Worm (Caenorhabditis elegans) whole organism, L4 larva: ENCODE measurements around the gene F15B9.6.
A peak's percentile ranks its signal among the peaks of the same experiment; 100 is the strongest.

Source experiments
- F49E8.2 ChIP-seq: sonication (generic microtip); optimal IDR thresholded peaks from 2 replicates; lab custom pipeline; 2016; ENCODE audit warnings: missing compliant biosample characterization, mild to moderate bottlenecking, missing genetic modification characterization, borderline replicate concordance
- R02D3.7 ChIP-seq: fragments of 150-350 bp; sonication (generic microtip); optimal IDR thresholded peaks from 3 replicates; lab custom pipeline; 2014; ENCODE audit warnings: missing biosample characterization, missing genetic modification characterization
- T26A8.4 ChIP-seq: fragments of 200-800 bp; sonication (Bioruptor generic); IDR thresholded peaks from 2 replicates; pipeline ENCODE4 v1.3.6; 2022; ENCODE audit warnings: missing genetic modification characterization, missing compliant biosample characterization
- aha-1 ChIP-seq: fragments of 150-350 bp; peaks from one replicate; lab custom pipeline; 2014; ENCODE audit warnings: missing biosample characterization, missing genetic modification characterization
- ama-1 ChIP-seq: fragments of 150-350 bp; optimal IDR thresholded peaks from 2 replicates; lab custom pipeline; 2014; ENCODE audit warnings: inconsistent platforms, mixed read lengths
- attf-4 ChIP-seq: sonication (generic microtip); optimal IDR thresholded peaks from 3 replicates; lab custom pipeline; 2017; ENCODE audit warnings: missing biosample characterization, missing genetic modification characterization
- ceh-20 ChIP-seq: fragments of 200-800 bp; sonication (Bioruptor generic); IDR thresholded peaks from 2 replicates; pipeline ENCODE4 v1.3.6; 2022; ENCODE audit warnings: missing genetic modification reagents, missing genetic modification characterization, missing compliant biosample characterization
- ceh-28 ChIP-seq: fragments of 150-350 bp; optimal IDR thresholded peaks from 2 replicates; lab custom pipeline; 2014; ENCODE audit warnings: missing biosample characterization, missing genetic modification reagents, missing genetic modification characterization
- ctbp-1 ChIP-seq: fragments of 200-800 bp; sonication (Bioruptor generic); IDR thresholded peaks from 2 replicates; pipeline ENCODE4 v1.3.6; 2022; ENCODE audit warnings: missing genetic modification reagents, missing genetic modification characterization, missing compliant biosample characterization
- daf-16 ChIP-seq, 3 experiments: sonication (generic microtip); optimal IDR thresholded peaks; 2 replicates each; lab custom pipeline; 2016 to 2017; ENCODE audit warnings: missing genetic modification characterization in 3 of 3, missing genetic modification reagents in 3 of 3, mild to moderate bottlenecking in 2 of 3, missing compliant biosample characterization in 2 of 3, missing biosample characterization in 1 of 3, moderate library complexity in 1 of 3
- dmd-6 ChIP-seq: fragments of 200-800 bp; sonication (Bioruptor generic); IDR thresholded peaks from 2 replicates; pipeline ENCODE4 v1.3.6; 2022; ENCODE audit warnings: missing genetic modification reagents, missing genetic modification characterization, missing compliant biosample characterization
- dmd-8 ChIP-seq: fragments of 200-800 bp; sonication (Bioruptor generic); IDR thresholded peaks from 2 replicates; pipeline ENCODE4 v1.3.6; 2022; ENCODE audit warnings: missing genetic modification characterization, missing compliant biosample characterization
- dmd-9 ChIP-seq: fragments of 200-800 bp; sonication (Bioruptor generic); IDR thresholded peaks from 2 replicates; pipeline ENCODE4 v1.3.6; 2022; ENCODE audit warnings: missing genetic modification reagents, missing genetic modification characterization, missing compliant biosample characterization
- dpl-1 ChIP-seq: fragments of 150-350 bp; optimal IDR thresholded peaks from 2 replicates; lab custom pipeline; 2014; ENCODE audit warnings: missing biosample characterization, missing genetic modification reagents, missing genetic modification characterization
- dve-1 ChIP-seq: sonication (generic microtip); optimal IDR thresholded peaks from 2 replicates; lab custom pipeline; 2017; ENCODE audit warnings: antibody characterized with exemption, mild to moderate bottlenecking, missing genetic modification characterization, missing compliant biosample characterization; ENCODE audit not compliant: insufficient read depth
- egl-27 ChIP-seq: sonication (generic microtip); optimal IDR thresholded peaks from 3 replicates; lab custom pipeline; 2017; ENCODE audit warnings: missing biosample characterization, missing genetic modification reagents, missing genetic modification characterization
- fos-1 ChIP-seq: fragments of 150-350 bp; optimal IDR thresholded peaks from 2 replicates; lab custom pipeline; 2014; ENCODE audit warnings: missing biosample characterization, missing genetic modification characterization
- gei-8 ChIP-seq: fragments of 200-800 bp; sonication (Bioruptor generic); optimal IDR thresholded peaks from 2 replicates; lab custom pipeline; 2018; ENCODE audit warnings: mild to moderate bottlenecking, missing genetic modification characterization, missing compliant biosample characterization
- hif-1 ChIP-seq, 2 experiments: sonication (generic microtip); optimal IDR thresholded peaks; 2 replicates each; lab custom pipeline; 2016 to 2017; ENCODE audit warnings: missing compliant biosample characterization in 2 of 2, missing genetic modification characterization in 2 of 2, missing genetic modification reagents in 2 of 2, missing genotype in 2 of 2, mild to moderate bottlenecking in 1 of 2
- hlh-11 ChIP-seq: fragments of 200-800 bp; sonication (Bioruptor generic); optimal IDR thresholded peaks from 2 replicates; lab custom pipeline; 2018; ENCODE audit warnings: mild to moderate bottlenecking, missing genetic modification characterization, missing compliant biosample characterization
- hlh-30 ChIP-seq: sonication (generic microtip); optimal IDR thresholded peaks from 2 replicates; lab custom pipeline; 2017; ENCODE audit warnings: antibody characterized with exemption, mild to moderate bottlenecking, missing genetic modification characterization, missing compliant biosample characterization; ENCODE audit not compliant: insufficient read depth
- lim-7 ChIP-seq: fragments of 200-800 bp; sonication (Bioruptor generic); IDR thresholded peaks from 2 replicates; pipeline ENCODE4 v1.3.6; 2022; ENCODE audit warnings: missing genetic modification characterization, missing compliant biosample characterization
- lin-38 ChIP-seq: fragments of 200-800 bp; sonication (Bioruptor generic); IDR thresholded peaks from 2 replicates; pipeline ENCODE4 v1.3.6; 2022; ENCODE audit warnings: missing genetic modification reagents, missing genetic modification characterization, missing compliant biosample characterization
- lsy-2 ChIP-seq, 2 experiments: fragments of 150-350 bp in 1 of 2; sonication (generic microtip) in 1 of 2; optimal IDR thresholded peaks; 2 replicates each; lab custom pipeline; 2014 to 2017; ENCODE audit warnings: missing biosample characterization in 2 of 2, missing genetic modification characterization in 2 of 2
- mdl-1 ChIP-seq, 2 experiments: fragments of 150-350 bp in 1 of 2; sonication (generic microtip) in 1 of 2; optimal IDR thresholded peaks; 2 replicates each; lab custom pipeline; 2014 to 2017; ENCODE audit warnings: missing biosample characterization in 2 of 2, missing genetic modification characterization in 2 of 2
- mep-1 ChIP-seq: fragments of 150-350 bp; sonication (generic microtip); optimal IDR thresholded peaks from 3 replicates; lab custom pipeline; 2014; ENCODE audit warnings: missing biosample characterization, missing genetic modification characterization
- mes-2 ChIP-seq: sonication (generic microtip); optimal IDR thresholded peaks from 2 replicates; lab custom pipeline; 2016; ENCODE audit warnings: missing genotype, mild to moderate bottlenecking, missing genetic modification characterization, missing compliant biosample characterization; ENCODE audit not compliant: poor library complexity, severe bottlenecking
- mxl-2 ChIP-seq: fragments of 200-800 bp; sonication (Bioruptor generic); conservative IDR thresholded peaks from 2 replicates; pipeline ENCODE4 v1.3.6; 2022; ENCODE audit warnings: missing genetic modification reagents, missing genetic modification characterization, missing compliant biosample characterization
- mxl-3 ChIP-seq: fragments of 200-800 bp; sonication (Bioruptor generic); optimal IDR thresholded peaks from 2 replicates; lab custom pipeline; 2018; ENCODE audit warnings: mild to moderate bottlenecking, missing genetic modification characterization, missing compliant biosample characterization
- nhr-237 ChIP-seq: sonication (generic microtip); optimal IDR thresholded peaks from 2 replicates; lab custom pipeline; 2017; ENCODE audit warnings: missing biosample characterization, missing genetic modification characterization
- nhr-28 ChIP-seq: fragments of 150-350 bp; optimal IDR thresholded peaks from 2 replicates; lab custom pipeline; 2014; ENCODE audit warnings: missing biosample characterization, missing genetic modification characterization
- nhr-48 ChIP-seq: sonication (generic microtip); optimal IDR thresholded peaks from 2 replicates; lab custom pipeline; 2016; ENCODE audit warnings: mild to moderate bottlenecking, missing genetic modification characterization, missing compliant biosample characterization
- nhr-77 ChIP-seq: fragments of 150-350 bp; optimal IDR thresholded peaks from 2 replicates; lab custom pipeline; 2014; ENCODE audit warnings: missing biosample characterization, missing genetic modification characterization
- pha-4 ChIP-seq, 2 experiments: fragments of 150-350 bp in 1 of 2; fragments of 200-800 bp in 1 of 2; sonication (Bioruptor generic) in 1 of 2; IDR thresholded peaks in 1 of 2; optimal IDR thresholded peaks in 1 of 2; 2 replicates each; pipeline versions ENCODE4 v1.3.6 to Lab custom; 2014 to 2022; ENCODE audit warnings: missing genetic modification characterization in 2 of 2, missing genetic modification reagents in 2 of 2, missing biosample characterization in 1 of 2, missing compliant biosample characterization in 1 of 2
- php-3 ChIP-seq: fragments of 200-800 bp; sonication (Bioruptor generic); IDR thresholded peaks from 2 replicates; pipeline ENCODE4 v1.3.6; 2022; ENCODE audit warnings: missing genetic modification reagents, missing genetic modification characterization, missing compliant biosample characterization
- pqm-1 ChIP-seq: sonication (generic microtip); optimal IDR thresholded peaks from 2 replicates; lab custom pipeline; 2017; ENCODE audit warnings: missing biosample characterization, missing genetic modification characterization
- spr-3 ChIP-seq: fragments of 200-800 bp; sonication (Bioruptor generic); optimal IDR thresholded peaks from 2 replicates; lab custom pipeline; 2018; ENCODE audit warnings: mild to moderate bottlenecking, missing genetic modification characterization, missing compliant biosample characterization
- tra-1 ChIP-seq: fragments of 200-800 bp; sonication (Bioruptor generic); IDR thresholded peaks from 2 replicates; pipeline ENCODE4 v1.3.6; 2022; ENCODE audit warnings: missing genetic modification reagents, missing genetic modification characterization, missing compliant biosample characterization
- unc-39 ChIP-seq: sonication (generic microtip); optimal IDR thresholded peaks from 2 replicates; lab custom pipeline; 2017; ENCODE audit warnings: missing biosample characterization, missing genetic modification characterization
- unc-62 ChIP-seq, 3 experiments: fragments of 150-350 bp in 1 of 3; sonication (generic microtip); optimal IDR thresholded peaks in 2 of 3; peaks in 1 of 3; 1 replicate in 1 of 3; 2 replicates in 2 of 3; lab custom pipeline; 2014 to 2017; ENCODE audit warnings: missing biosample characterization in 3 of 3, missing genetic modification characterization in 3 of 3, missing genetic modification reagents in 3 of 3, missing genotype in 1 of 3
- vab-7 ChIP-seq: fragments of 200-800 bp; sonication (Bioruptor generic); IDR thresholded peaks from 2 replicates; pipeline ENCODE4 v1.3.6; 2022; ENCODE audit warnings: missing genetic modification reagents, missing genetic modification characterization, missing compliant biosample characterization
- zag-1 ChIP-seq: fragments of 150-350 bp; optimal IDR thresholded peaks from 2 replicates; lab custom pipeline; 2014; ENCODE audit warnings: missing biosample characterization, missing genetic modification characterization
- zfp-2 ChIP-seq: sonication (generic microtip); optimal IDR thresholded peaks from 2 replicates; lab custom pipeline; 2016; ENCODE audit warnings: mild to moderate bottlenecking, missing genetic modification characterization, missing compliant biosample characterization

Gene F15B9.6

DNA sequence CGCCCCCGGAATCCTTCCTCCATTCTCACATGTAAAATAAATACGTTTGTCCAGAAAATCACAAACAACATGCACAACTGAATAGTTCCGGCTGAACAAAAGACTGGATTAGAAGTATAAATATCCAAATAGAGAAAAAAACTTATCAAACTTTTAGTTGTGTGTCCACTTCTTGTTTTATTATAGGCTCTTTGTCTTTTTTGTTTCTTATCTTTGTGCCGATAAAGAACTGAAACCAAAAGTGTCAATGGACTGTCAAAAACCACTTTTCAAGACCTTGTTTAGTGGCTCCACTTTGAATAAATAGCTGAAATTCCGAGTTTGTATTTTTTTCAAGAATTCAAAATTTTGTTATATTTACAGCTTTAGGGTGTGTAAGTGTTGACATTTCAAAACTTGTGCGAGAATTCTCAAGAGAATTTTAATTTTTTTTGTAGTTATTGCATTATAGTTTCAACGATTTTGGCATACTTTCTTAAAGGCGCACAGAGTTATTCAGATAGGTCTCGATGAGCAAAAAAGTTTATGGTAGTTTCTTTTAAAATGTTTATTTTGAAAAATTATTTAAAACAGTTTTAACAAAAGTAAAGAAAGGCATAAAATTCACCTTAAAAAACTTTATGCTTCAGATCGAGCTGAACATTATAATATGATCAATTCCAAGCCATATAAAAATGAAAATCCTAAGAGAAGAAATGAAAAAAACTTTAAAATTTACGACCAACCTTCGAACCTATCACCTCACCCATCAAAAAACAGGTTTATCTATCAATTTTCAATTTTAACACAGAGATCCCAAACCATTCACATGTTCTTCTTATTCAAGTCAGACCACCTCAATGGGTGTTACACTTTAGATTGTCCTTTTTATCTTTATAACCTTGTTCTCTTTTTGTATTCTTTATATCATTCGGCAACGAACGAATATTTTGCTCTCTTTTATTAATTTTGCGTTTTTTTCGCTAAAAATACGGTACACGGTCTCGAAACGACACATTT is 32.5 kb downstream of the F15B9.6 start:
- TF ChIP-seq ama-1 (lab: Kevin White, UChicago) = no peak
- peak; percentile 16 for TF ChIP-seq mes-2
- peak; percentile 63 for TF ChIP-seq hlh-11
- TF ChIP-seq dmd-6 (GFP tag; lab: Robert Waterston, UW) = peak; percentile 83
- no peak for TF ChIP-seq ceh-28 (tag; lab: Kevin White, UChicago)
- no peak for TF ChIP-seq attf-4
- no peak for TF ChIP-seq zfp-2 (tag; lab: Kevin White, UChicago)
- TF ChIP-seq nhr-77 (tag; lab: Kevin White, UChicago) = peak; percentile 11
- TF ChIP-seq aha-1 = peak; percentile 72
- TF ChIP-seq dve-1 = peak; percentile 62
- peak; percentile 50 for TF ChIP-seq mep-1 (tag; lab: Kevin White, UChicago)
- peak; percentile 34; the same call in 1 of the 2 replicates for TF ChIP-seq dmd-9 (GFP tag; lab: Robert Waterston, UW)
- peak; percentile 25 for TF ChIP-seq nhr-48 (tag; lab: Kevin White, UChicago)
- peak; percentile 45; the same call in 1 of the 2 replicates for TF ChIP-seq tra-1
- TF ChIP-seq T26A8.4 (GFP tag; lab: Robert Waterston, UW) = 0 out of 2 replicates have a peak, but pooled peaks have one; percentile 7
- TF ChIP-seq lsy-2 (tag; optimal IDR thresholded peaks at IDR 0.05; lab: Kevin White, UChicago) = peak in 1 of 2 experiments; percentile 20
- 0 out of 2 replicates have a peak, but pooled peaks have one; percentile 15 for TF ChIP-seq php-3 (GFP tag; lab: Robert Waterston, UW)
- TF ChIP-seq hlh-30 (tag; lab: Kevin White, UChicago) = peak; percentile 6
- no peak for TF ChIP-seq fos-1
- peak; percentile 59 for TF ChIP-seq pqm-1 (tag; lab: Kevin White, UChicago)
- no peak for TF ChIP-seq lim-7 (GFP tag; lab: Robert Waterston, UW)
- TF ChIP-seq ctbp-1 (GFP tag; lab: Robert Waterston, UW) = 0 out of 2 replicates have a peak, but pooled peaks have one; percentile 8
- peak in 1 of 2 experiments; percentile 35 for TF ChIP-seq daf-16 (GFP tag; optimal IDR thresholded peaks at IDR 0.05; lab: Kevin White, UChicago)
- peak; percentile 64 for TF ChIP-seq daf-16 (tag; optimal IDR thresholded peaks at IDR 0.05; lab: Kevin White, UChicago)
- TF ChIP-seq mxl-2 (GFP tag; lab: Robert Waterston, UW) = no peak
- no peak for TF ChIP-seq pha-4 (GFP tag; IDR thresholded peaks at IDR 0.05; lab: Robert Waterston, UW)
- TF ChIP-seq pha-4 (tag; optimal IDR thresholded peaks at IDR 0.05; lab: Kevin White, UChicago) = no peak
- TF ChIP-seq nhr-28 (tag; lab: Kevin White, UChicago) = peak; percentile 50
- peak in 1 of 2 experiments; percentile 62 for TF ChIP-seq unc-62 (GFP tag; optimal IDR thresholded peaks at IDR 0.05 in 1 of 2; lab: Kevin White, UChicago)
- no peak for TF ChIP-seq unc-62 (tag; optimal IDR thresholded peaks at IDR 0.05; lab: Kevin White, UChicago)
- TF ChIP-seq vab-7 (GFP tag; lab: Robert Waterston, UW) = no peak
- peak; percentile 6; the same call in 1 of the 2 replicates for TF ChIP-seq lin-38 (GFP tag; lab: Robert Waterston, UW)

DNA sequence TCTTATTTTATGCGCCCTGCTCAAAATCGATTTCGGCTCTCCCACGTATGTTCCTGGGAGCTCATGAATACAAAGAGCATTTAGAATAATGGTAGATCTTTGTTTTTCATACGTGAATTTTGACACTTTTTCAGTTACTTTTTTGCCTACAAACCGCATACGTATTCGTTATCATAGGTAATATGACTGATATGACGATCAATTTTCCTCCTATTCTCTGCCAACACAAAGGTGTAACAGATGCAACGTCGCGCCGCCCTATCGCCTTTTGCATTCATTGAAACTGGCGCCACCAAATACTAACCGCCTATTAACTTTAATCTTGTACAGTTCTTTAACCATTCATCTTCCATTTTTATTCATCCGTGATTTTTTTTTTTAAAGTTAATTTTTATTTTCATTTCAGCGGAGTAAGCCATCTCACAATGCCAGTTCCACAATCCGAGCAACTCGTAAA is 33.7 kb downstream of the F15B9.6 start, which contains the start of gene W07G4.5:
TSS of gene W07G4.5 (plus strand) at position 407 of the 457 bp plus-strand sequence.
- TF ChIP-seq dmd-8 (GFP tag; lab: Robert Waterston, UW) (no peak), spr-3 (GFP tag; lab: Kevin White, UChicago) (no peak), mdl-1 (tag; optimal IDR thresholded peaks at IDR 0.05; lab: Kevin White, UChicago) (peak in 1 of 2 experiments; percentile 29), mxl-3 (peak; percentile 28), nhr-237 (tag; lab: Kevin White, UChicago) (no peak), ceh-20 (no peak), nhr-77 (tag; lab: Kevin White, UChicago) (no peak), dpl-1 (no peak), mes-2 (peak; percentile 29), pqm-1 (tag; lab: Kevin White, UChicago) (peak; percentile 70), ama-1 (lab: Kevin White, UChicago) (no peak), gei-8 (GFP tag; lab: Kevin White, UChicago) (no peak), R02D3.7 (no peak), hif-1 (tag; optimal IDR thresholded peaks at IDR 0.05; lab: Kevin White, UChicago) (peak; percentile 37 to 87), dve-1 (peak; percentile 42), nhr-28 (tag; lab: Kevin White, UChicago) (peak; percentile 83), lim-7 (GFP tag; lab: Robert Waterston, UW) (no peak), unc-62 (GFP tag; optimal IDR thresholded peaks at IDR 0.05 in 1 of 2; lab: Kevin White, UChicago) (peak in 1 of 2 experiments; percentile 23), unc-62 (tag; optimal IDR thresholded peaks at IDR 0.05; lab: Kevin White, UChicago) (no peak), zag-1 (tag; lab: Kevin White, UChicago) (no peak), dmd-6 (GFP tag; lab: Robert Waterston, UW) (peak; percentile 65), egl-27 (tag; lab: Kevin White, UChicago) (no peak), attf-4 (no peak), F49E8.2 (tag; lab: Kevin White, UChicago) (no peak), hlh-11 (peak; percentile 66), ctbp-1 (GFP tag; lab: Robert Waterston, UW) (no peak), unc-39 (tag; lab: Kevin White, UChicago) (no peak)
